Fruit fly (Drosophila melanogaster) whole organism, embryonic: ENCODE data around the gene Muted.
A peak's percentile ranks its signal among the peaks of the same experiment; 100 is the strongest.

Source experiments
- B-H1 ChIP-seq: fragments of 200-800 bp; sonication (Bioruptor generic); IDR thresholded peaks from 3 replicates; pipeline ENCODE4 v1.3.6; 2022; ENCODE audit warnings: missing biosample characterization, missing genetic modification characterization
- CG10209 ChIP-seq: fragments of 200-800 bp; sonication (Bioruptor generic); optimal IDR thresholded peaks from 3 replicates; lab custom pipeline; 2017; ENCODE audit warnings: missing biosample characterization, mild to moderate bottlenecking, missing genetic modification characterization, missing genetic modification reagents
- CG11696 ChIP-seq: fragments of 200-800 bp; sonication (Bioruptor generic); IDR thresholded peaks from 2 replicates; pipeline ENCODE4 v1.3.6; 2022; ENCODE audit warnings: missing biosample characterization, missing genetic modification characterization
- CG12659 ChIP-seq: fragments of 200-800 bp; sonication (Bioruptor generic); optimal IDR thresholded peaks from 3 replicates; lab custom pipeline; 2017; ENCODE audit warnings: mild to moderate bottlenecking, missing biosample characterization, missing genetic modification reagents, missing genetic modification characterization
- CG14050 ChIP-seq: fragments of 200-800 bp; sonication (Bioruptor generic); IDR thresholded peaks from 3 replicates; pipeline ENCODE4 v1.3.6; 2022; ENCODE audit warnings: missing biosample characterization, missing genetic modification characterization
- CG17186 ChIP-seq: fragments of 200-800 bp; sonication (Bioruptor generic); optimal IDR thresholded peaks from 3 replicates; lab custom pipeline; 2017; ENCODE audit warnings: missing biosample characterization, missing genetic modification reagents, missing genetic modification characterization
- CG17802 ChIP-seq: fragments of 200-800 bp; sonication (Bioruptor generic); optimal IDR thresholded peaks from 2 replicates; lab custom pipeline; 2018; ENCODE audit warnings: missing biosample characterization, mild to moderate bottlenecking, missing genetic modification characterization, moderate library complexity
- CG30020 ChIP-seq: fragments of 200-800 bp; optimal IDR thresholded peaks from 2 replicates; lab custom pipeline; 2019; ENCODE audit warnings: missing biosample characterization, mild to moderate bottlenecking, missing genetic modification characterization, moderate library complexity
- CG30431 ChIP-seq: fragments of 200-800 bp; sonication (Bioruptor generic); optimal IDR thresholded peaks from 2 replicates; lab custom pipeline; 2017; ENCODE audit warnings: missing biosample characterization, missing genetic modification characterization
- CG32772 ChIP-seq: fragments of 200-800 bp; sonication (Bioruptor generic); IDR thresholded peaks from 2 replicates; pipeline ENCODE4 v1.3.6; 2022; ENCODE audit warnings: missing biosample characterization, missing genetic modification characterization
- CG5180 ChIP-seq: fragments of 200-800 bp; sonication (Bioruptor generic); optimal IDR thresholded peaks from 3 replicates; lab custom pipeline; 2017; ENCODE audit warnings: missing biosample characterization, missing genetic modification characterization, mild to moderate bottlenecking, moderate library complexity, missing genetic modification reagents
- CG6654 ChIP-seq: fragments of 200-800 bp; sonication (Bioruptor generic); optimal IDR thresholded peaks from 2 replicates; lab custom pipeline; 2017; ENCODE audit warnings: missing biosample characterization, mild to moderate bottlenecking, missing genetic modification characterization
- CG7271 ChIP-seq: fragments of 200-800 bp; sonication (Bioruptor generic); optimal IDR thresholded peaks from 2 replicates; lab custom pipeline; 2018; ENCODE audit warnings: missing biosample characterization, mild to moderate bottlenecking, missing genetic modification characterization, moderate library complexity
- CG7745 ChIP-seq: fragments of 200-800 bp; sonication (Bioruptor generic); optimal IDR thresholded peaks from 2 replicates; lab custom pipeline; 2018; ENCODE audit warnings: missing biosample characterization, mild to moderate bottlenecking, missing genetic modification characterization, moderate library complexity
- CG9215 ChIP-seq: fragments of 200-800 bp; sonication (Bioruptor generic); IDR thresholded peaks from 2 replicates; pipeline ENCODE4 v1.3.6; 2022; ENCODE audit warnings: missing biosample characterization, missing genetic modification characterization
- Dek ChIP-seq: fragments of 200-800 bp; sonication (Bioruptor generic); optimal IDR thresholded peaks from 3 replicates; lab custom pipeline; 2019; ENCODE audit warnings: missing biosample characterization, mild to moderate bottlenecking, missing genetic modification characterization, moderate library complexity
- Dfd ChIP-seq, 2 experiments: fragments of >200 bp; optimal IDR thresholded peaks; 2 replicates each; lab custom pipeline; 2017; ENCODE audit warnings: missing biosample characterization in 2 of 2, missing genetic modification characterization in 2 of 2
- Ets65A ChIP-seq: fragments of 200-800 bp; sonication (Bioruptor generic); peaks from one replicate; lab custom pipeline; 2016; ENCODE audit warnings: missing biosample characterization, missing genetic modification characterization
- Gsc ChIP-seq: fragments of 200-800 bp; sonication (Bioruptor generic); IDR thresholded peaks from 2 replicates; pipeline ENCODE4 v1.3.6; 2022; ENCODE audit warnings: missing biosample characterization, missing genetic modification characterization
- HLHmδ ChIP-seq: fragments of 200-800 bp; sonication (Bioruptor generic); optimal IDR thresholded peaks from 2 replicates; lab custom pipeline; 2018; ENCODE audit warnings: missing biosample characterization, mild to moderate bottlenecking, missing genetic modification characterization, moderate library complexity
- Lim3 ChIP-seq: fragments of 200-800 bp; sonication (Bioruptor generic); IDR thresholded peaks from 2 replicates; pipeline ENCODE4 v1.3.6; 2022; ENCODE audit warnings: missing biosample characterization, missing genetic modification characterization
- YL-1 ChIP-seq: fragments of 200-800 bp; sonication (Bioruptor generic); optimal IDR thresholded peaks from 3 replicates; lab custom pipeline; 2017; ENCODE audit warnings: missing biosample characterization, mild to moderate bottlenecking, missing genetic modification characterization
- amos ChIP-seq: fragments of 200-800 bp; sonication (Bioruptor generic); IDR thresholded peaks from 2 replicates; pipeline ENCODE4 v1.3.6; 2022; ENCODE audit warnings: missing biosample characterization, missing genetic modification characterization; ENCODE audit not compliant: partially characterized antibody
- bbx ChIP-seq: fragments of 200-800 bp; sonication (Bioruptor generic); IDR thresholded peaks from 2 replicates; pipeline ENCODE4 v1.3.6; 2022; ENCODE audit warnings: missing biosample characterization, missing genetic modification characterization; ENCODE audit not compliant: partially characterized antibody
- cad ChIP-seq: fragments of >200 bp; optimal IDR thresholded peaks from 2 replicates; lab custom pipeline; 2017; ENCODE audit warnings: missing biosample characterization, missing genetic modification characterization
- dati ChIP-seq: fragments of 200-800 bp; sonication (Bioruptor generic); IDR thresholded peaks from 2 replicates; pipeline ENCODE4 v1.3.6; 2022; ENCODE audit warnings: missing biosample characterization, missing genetic modification characterization
- fu2 ChIP-seq: fragments of 200-800 bp; sonication (Bioruptor generic); optimal IDR thresholded peaks from 2 replicates; lab custom pipeline; 2016; ENCODE audit warnings: missing biosample characterization, missing genetic modification characterization
- org-1 ChIP-seq: fragments of 200-800 bp; sonication (Bioruptor generic); optimal IDR thresholded peaks from 2 replicates; lab custom pipeline; 2017; ENCODE audit warnings: missing biosample characterization, missing genetic modification characterization
- p53 ChIP-seq: fragments of 200-800 bp; sonication (Bioruptor generic); optimal IDR thresholded peaks from 2 replicates; lab custom pipeline; 2016; ENCODE audit warnings: missing biosample characterization, missing genetic modification characterization
- prd ChIP-seq, 3 experiments: fragments of >200 bp in 2 of 3; fragments of 200-800 bp in 1 of 3; sonication (Bioruptor generic) in 1 of 3; optimal IDR thresholded peaks in 2 of 3; IDR thresholded peaks in 1 of 3; 2 replicates in 2 of 3; 3 replicates in 1 of 3; pipeline versions ENCODE4 v1.3.6 to Lab custom; 2017 to 2022; ENCODE audit warnings: missing biosample characterization in 1 of 3, missing genetic modification characterization in 1 of 3
- row ChIP-seq: fragments of 200-800 bp; sonication (Bioruptor generic); IDR thresholded peaks from 3 replicates; pipeline ENCODE4 v1.3.6; 2022; ENCODE audit warnings: missing biosample characterization, missing genetic modification characterization
- sob ChIP-seq: fragments of 200-800 bp; sonication (Bioruptor generic); IDR thresholded peaks from 2 replicates; pipeline ENCODE4 v1.3.6; 2022; ENCODE audit warnings: missing biosample characterization, missing genetic modification characterization

The Muted gene

DNA sequence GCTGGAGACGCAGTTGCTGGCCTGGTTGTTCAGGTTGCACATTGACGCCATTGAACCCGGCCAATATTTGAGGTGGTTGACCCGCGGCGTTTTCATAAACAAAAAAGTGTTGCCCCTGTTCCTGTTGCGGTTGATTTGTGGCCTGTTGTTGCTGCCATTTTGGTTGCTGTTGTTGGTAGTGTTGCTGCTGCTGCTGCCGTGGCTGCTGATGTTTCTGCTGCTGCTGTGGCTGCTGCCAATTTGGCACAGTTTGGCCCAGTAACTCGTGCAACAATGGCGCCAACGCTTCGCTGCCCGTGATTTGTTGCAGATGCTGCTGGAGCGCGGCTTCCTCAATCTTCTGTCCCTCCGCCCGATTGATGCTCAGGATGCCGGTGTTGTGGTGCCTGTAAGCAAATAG is 20.8 kb upstream of the Muted start:
- TF ChIP-seq CG7745 (tag; lab: Kevin White, UChicago) (no peak), Dfd (GFP tag; optimal IDR thresholded peaks at IDR 0.05; lab: Kevin White, UChicago) (peak in 1 of 2 experiments; percentile 52), row (GFP tag; lab: Robert Waterston, UW) (no peak), CG12659 (no peak), CG32772 (GFP tag; lab: Robert Waterston, UW) (no peak), B-H1 (GFP tag; lab: Robert Waterston, UW) (no peak)

DNA sequence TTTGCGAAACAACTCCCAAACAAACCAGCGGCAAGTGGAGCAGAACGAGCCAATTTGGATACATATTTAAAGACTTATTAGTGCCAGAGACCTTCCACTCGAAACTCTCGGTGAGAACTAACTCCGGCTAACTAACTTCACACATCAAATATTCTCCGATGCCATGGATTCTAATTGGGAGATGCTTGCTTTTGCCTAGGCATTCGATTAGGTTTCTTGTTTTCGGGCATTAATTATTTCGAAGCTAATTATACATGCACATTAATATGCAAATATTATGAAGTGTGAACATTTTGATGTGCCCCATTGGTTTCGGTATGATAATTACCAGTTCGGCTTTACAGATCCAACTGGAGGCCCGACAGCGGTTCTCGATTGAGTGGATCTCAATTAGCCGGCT is 20.3 kb upstream of the Muted start, which contains the start of gene CG5386:
TSS of gene CG5386 (minus strand) at position 101 of the 400 bp plus-strand sequence.
- TF ChIP-seq amos (GFP tag; lab: Robert Waterston, UW) (no peak), bbx (no peak), CG14050 (GFP tag; lab: Robert Waterston, UW) (no peak), Lim3 (GFP tag; lab: Robert Waterston, UW) (no peak), B-H1 (GFP tag; lab: Robert Waterston, UW) (no peak)

DNA sequence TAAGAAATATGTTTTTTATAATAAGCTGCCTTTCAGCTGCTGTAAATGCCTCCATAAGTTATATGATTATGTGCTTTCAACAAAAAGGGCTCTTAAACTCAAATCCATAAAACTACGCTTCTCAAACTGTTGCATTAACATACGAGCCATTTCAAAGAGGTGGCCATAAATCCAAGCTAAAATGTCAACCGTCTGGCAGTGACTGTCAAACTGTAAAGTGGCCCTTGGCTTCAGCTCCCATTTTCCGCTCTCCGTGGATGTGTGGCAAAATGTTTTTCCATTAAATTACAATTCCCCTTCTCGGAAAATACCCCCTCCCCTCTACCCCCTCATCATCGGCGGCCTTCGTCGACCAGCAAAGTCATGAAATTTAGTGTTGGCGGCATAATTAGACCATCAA is 19.7 kb upstream of the Muted start:
- TF ChIP-seq HLHmδ (no peak), org-1 (no peak), Ets65A (GFP tag; lab: Kevin White, UChicago) (peak; percentile 33), cad (GFP tag; lab: Kevin White, UChicago) (peak; percentile 59), dati (GFP tag; lab: Robert Waterston, UW) (no peak), CG6654 (GFP tag; lab: Kevin White, UChicago) (peak; percentile 88)

DNA sequence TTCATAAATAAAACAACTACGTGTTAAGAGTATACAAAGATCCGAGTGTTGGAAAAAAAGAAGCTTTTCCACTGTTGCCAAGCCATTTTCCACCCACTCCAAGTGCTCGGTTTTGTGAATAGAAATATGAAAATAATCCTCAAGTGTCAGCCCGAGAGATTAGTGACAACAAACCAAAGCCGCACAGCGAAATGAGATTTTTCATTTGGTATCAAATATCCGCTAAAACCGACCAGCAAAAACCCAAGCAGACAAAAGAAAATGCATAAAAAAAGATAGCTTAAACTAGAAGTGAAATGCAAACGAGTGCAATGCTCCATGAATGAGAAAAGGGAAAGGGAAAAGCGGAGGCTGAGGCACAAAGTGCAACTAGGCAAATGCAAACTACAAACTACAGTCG is 11.0 kb upstream of the Muted start, which contains the start of gene rdhB:
TSS of gene rdhB (plus strand) at position 301 of the 400 bp plus-strand sequence.
- TF ChIP-seq CG30431 (GFP tag; lab: Kevin White, UChicago) (no peak), Dek (tag; lab: Kevin White, UChicago) (no peak), p53 (no peak), CG30020 (tag; lab: Kevin White, UChicago) (no peak), CG10209 (GFP tag; lab: Kevin White, UChicago) (no peak), CG5180 (GFP tag; lab: Kevin White, UChicago) (no peak), sob (GFP tag; lab: Robert Waterston, UW) (no peak), CG9215 (GFP tag; lab: Robert Waterston, UW) (no peak), CG17802 (tag; lab: Kevin White, UChicago) (no peak), CG11696 (no peak), YL-1 (no peak), prd (optimal IDR thresholded peaks at IDR 0.05; lab: Kevin White, UChicago) (no peak), prd (GFP tag; IDR thresholded peaks at IDR 0.05; lab: Robert Waterston, UW) (no peak), CG17186 (GFP tag; lab: Kevin White, UChicago) (no peak), CG7271 (tag; lab: Kevin White, UChicago) (no peak), Gsc (GFP tag; lab: Robert Waterston, UW) (no peak), fu2 (GFP tag; lab: Kevin White, UChicago) (no peak)
